Fruit fly (Drosophila melanogaster) S2 (cell line): ENCODE data around the gene CG8833.

ENCODE experiments used
- CG8478 ChIP-seq: fragments of >200 bp; optimal IDR thresholded peaks from 2 replicates; lab custom pipeline; 2018
- CTCF ChIP-seq, 2 experiments: fragments of >200 bp; optimal IDR thresholded peaks; 2 replicates each; lab custom pipeline; 2018

DNA sequence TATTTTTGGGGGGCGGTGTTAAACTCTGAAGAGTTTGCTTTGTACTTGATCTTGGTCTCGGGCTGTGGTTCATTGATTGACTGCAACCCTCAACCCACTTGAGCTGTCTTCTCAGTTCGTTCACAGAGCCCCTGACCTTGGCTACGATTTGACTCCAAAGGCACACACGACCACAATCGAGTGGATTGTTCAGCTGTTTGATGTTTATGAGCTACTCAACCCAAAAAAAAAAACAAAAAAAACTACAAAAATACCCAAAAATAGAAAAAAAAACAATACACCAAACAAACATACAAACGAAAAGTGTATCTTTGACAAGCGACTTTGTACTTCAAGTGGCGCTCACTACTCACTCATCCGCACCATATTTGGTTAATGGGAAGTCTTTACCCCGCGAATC lies 14.2 kb downstream of the CG8833 start:
- no peak for TF ChIP-seq CG8478 (lab: Kevin White, UChicago)
- TF ChIP-seq CTCF (optimal IDR thresholded peaks at IDR 0.05; lab: Kevin White, UChicago), result no peak
